Fruit fly (Drosophila melanogaster) S2 (cell line): ENCODE data around the gene CG3609.

Experiments used
- CG8478 ChIP-seq: fragments of >200 bp; optimal IDR thresholded peaks from 2 replicates; lab custom pipeline; 2018
- CTCF ChIP-seq, 2 experiments: fragments of >200 bp; optimal IDR thresholded peaks; 2 replicates each; lab custom pipeline; 2018

- TF ChIP-seq CG8478 (lab: Kevin White, UChicago) (no peak), CTCF (optimal IDR thresholded peaks at IDR 0.05; lab: Kevin White, UChicago) (no peak)
Observed at dm6 chr2L:2413093-2413492, 38.7 kb upstream of the CG3609 start.
